Fruit fly (Drosophila melanogaster) S2 (cell line): ENCODE data around the gene Sfp26Ad.

ENCODE experiments used
- CG8478 ChIP-seq: fragments of >200 bp; optimal IDR thresholded peaks from 2 replicates; lab custom pipeline; 2018
- CTCF ChIP-seq, 2 experiments: fragments of >200 bp; optimal IDR thresholded peaks; 2 replicates each; lab custom pipeline; 2018

DNA sequence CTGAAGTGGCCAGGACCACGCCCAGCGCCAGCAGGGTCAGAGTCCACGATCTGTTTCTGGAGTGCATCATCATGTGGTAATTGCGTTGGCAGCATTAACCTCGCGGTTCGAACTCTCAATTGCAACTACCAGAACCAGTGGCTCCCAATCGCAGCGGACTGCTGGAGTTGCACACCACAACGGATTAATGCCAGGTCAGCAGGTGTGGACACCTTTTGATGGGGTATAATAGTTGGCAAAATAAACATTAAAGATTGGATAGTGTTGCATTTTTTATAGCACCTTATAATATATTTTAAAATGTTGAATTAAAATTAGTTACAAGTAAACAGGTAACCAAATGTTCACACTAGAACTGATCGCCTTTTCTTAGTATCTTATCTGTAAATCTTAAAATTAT lies 21.1 kb upstream of the Sfp26Ad start:
- TF ChIP-seq CG8478 (lab: Kevin White, UChicago), result no peak
- TF ChIP-seq CTCF (optimal IDR thresholded peaks at IDR 0.05; lab: Kevin White, UChicago), result no peak
